Worm (Caenorhabditis elegans): ENCODE results near the gene F09G8.5.

The F09G8.5 gene

ce11 chrIII:8287519-8287918, 32.7 kb downstream of the F09G8.5 start (continued):
- TF ChIP-seq ama-1 (optimal IDR thresholded peaks at IDR 0.05) (no peak), rnt-1 (tag; optimal IDR thresholded peaks at IDR 0.05) (peak; percentile 34), ceh-8 (GFP tag; optimal IDR thresholded peaks at IDR 0.05) (no peak), zip-4 (GFP tag; optimal IDR thresholded peaks at IDR 0.05) (no peak), pqm-1 (tag; optimal IDR thresholded peaks at IDR 0.05) (no peak), ceh-90 (tag; optimal IDR thresholded peaks at IDR 0.05) (no peak), nhr-28 (tag; optimal IDR thresholded peaks at IDR 0.05) (no peak), fkh-10 (GFP tag; optimal IDR thresholded peaks at IDR 0.05) (peak; percentile 0), nhr-12 (tag; optimal IDR thresholded peaks at IDR 0.05) (no peak), nhr-47 (tag; optimal IDR thresholded peaks at IDR 0.05) (no peak), nhr-19 (GFP tag; conservative IDR thresholded peaks at IDR 0.05) (peak; percentile 20; the same call in 1 of the 2 replicates), nhr-11 (tag; optimal IDR thresholded peaks at IDR 0.05) (no peak), sup-37 (GFP tag; optimal IDR thresholded peaks at IDR 0.05) (no peak), C04F5.9 (tag; optimal IDR thresholded peaks at IDR 0.05) (no peak), mab-9 (GFP tag; IDR thresholded peaks at IDR 0.05) (no peak), Y116A8C.19 (tag; optimal IDR thresholded peaks at IDR 0.05; ENCODE audit: borderline replicate concordance) (no peak), unc-130 (tag; optimal IDR thresholded peaks at IDR 0.05) (peak; percentile 21), mdl-1 (tag; optimal IDR thresholded peaks at IDR 0.05) (no peak), lin-39 (tag; optimal IDR thresholded peaks at IDR 0.05) (no peak)

ce11 chrIII:8289181-8289580, 34.4 kb downstream of the F09G8.5 start:
- TF ChIP-seq dsc-1 (tag; optimal IDR thresholded peaks at IDR 0.05) (peak; percentile 29), hlh-4 (tag; optimal IDR thresholded peaks at IDR 0.05) (no peak), blmp-1 (tag; optimal IDR thresholded peaks at IDR 0.05) (peak; percentile 36)

- TF ChIP-seq hlh-17 (GFP tag; optimal IDR thresholded peaks at IDR 0.05; ENCODE audit: borderline replicate concordance) (no peak), zip-4 (GFP tag; optimal IDR thresholded peaks at IDR 0.05) (no peak), mep-1 (tag; optimal IDR thresholded peaks at IDR 0.05) (peak; percentile 23), elt-2 (tag; optimal IDR thresholded peaks at IDR 0.05) (peak; percentile 85), lin-35 (GFP tag; optimal IDR thresholded peaks at IDR 0.05) (peak in 1 of 2 experiments; percentile 29), ceh-88 (GFP tag; IDR thresholded peaks at IDR 0.05) (no peak), nhr-84 (tag; optimal IDR thresholded peaks at IDR 0.05) (no peak), lin-14 (GFP tag; optimal IDR thresholded peaks at IDR 0.05) (peak; percentile 12), elt-3 (tag; optimal IDR thresholded peaks at IDR 0.05) (peak in 1 of 6 experiments; percentile 33), pqm-1 (tag; optimal IDR thresholded peaks at IDR 0.05) (peak; percentile 83), unc-86 (tag; optimal IDR thresholded peaks at IDR 0.05) (no peak), tlp-1 (tag; optimal IDR thresholded peaks at IDR 0.05) (peak; percentile 65), blmp-1 (tag; optimal IDR thresholded peaks at IDR 0.05) (peak; percentile 84), ztf-11 (tag; optimal IDR thresholded peaks at IDR 0.05) (no peak), jun-1 (tag; optimal IDR thresholded peaks at IDR 0.05) (peak; percentile 23), ceh-82 (tag; optimal IDR thresholded peaks at IDR 0.05) (no peak), fkh-8 (tag; optimal IDR thresholded peaks at IDR 0.05) (no peak), lsy-2 (tag; optimal IDR thresholded peaks at IDR 0.05) (peak in 1 of 2 experiments; percentile 7), efl-1 (optimal IDR thresholded peaks at IDR 0.05) (no peak), efl-1 (GFP tag; optimal IDR thresholded peaks at IDR 0.05 in 1 of 2) (peak in 1 of 2 experiments; percentile 41)
Observed at ce11 chrIII:8291268-8292032, 36.7 kb downstream of the F09G8.5 start.

Measured in whole organism, L1 larva.